Worm (Caenorhabditis elegans): Measurements from ENCODE around the gene Y67D2.5.

Gene Y67D2.5

ce11 chrIII:1533615-1534014, 6.4 kb downstream of the Y67D2.5 start, which contains the start of gene mtg-1 (continued):
- TF ChIP-seq mxl-1 (tag; optimal IDR thresholded peaks at IDR 0.05) = no peak
- TF ChIP-seq hmg-20 (GFP tag; IDR thresholded peaks at IDR 0.05) = no peak
- TF ChIP-seq Y95B8A.8 (GFP tag; IDR thresholded peaks at IDR 0.05) = no peak
- no peak for TF ChIP-seq snpc-1.3 (tag; optimal IDR thresholded peaks at IDR 0.05; ENCODE audit: insufficient read depth)

ce11 chrIII:1532777-1533473, 7.1 kb downstream of the Y67D2.5 start, which contains the start of gene snf-6:
TSS of gene snf-6 (minus strand) at chrIII:1532827.
- peak; percentile 77 for TF ChIP-seq efl-1 (GFP tag; optimal IDR thresholded peaks at IDR 0.05)
- TF ChIP-seq pbrm-1 (GFP tag; IDR thresholded peaks at IDR 0.05) = no peak
- TF ChIP-seq attf-5 (GFP tag; optimal IDR thresholded peaks at IDR 0.05) = no peak
- TF ChIP-seq K12H6.12 (tag; optimal IDR thresholded peaks at IDR 0.05) = no peak
- no peak for TF ChIP-seq zfh-2 (GFP tag; conservative IDR thresholded peaks at IDR 0.05)
- TF ChIP-seq F33H1.4 (GFP tag; IDR thresholded peaks at IDR 0.05) = peak; percentile 24; the same call in 1 of the 2 replicates
- no peak for TF ChIP-seq T07F8.4 (tag; optimal IDR thresholded peaks at IDR 0.05)
- TF ChIP-seq lin-40 (tag; optimal IDR thresholded peaks at IDR 0.05) = peak; percentile 31
- TF ChIP-seq mcd-1 (GFP tag; IDR thresholded peaks at IDR 0.05) = peak; percentile 94
- no peak for TF ChIP-seq pha-4 (tag; optimal IDR thresholded peaks at IDR 0.05)
- TF ChIP-seq F52B5.7 (tag; optimal IDR thresholded peaks at IDR 0.05) = no peak
- TF ChIP-seq lin-54 (GFP tag; optimal IDR thresholded peaks at IDR 0.05) = peak; percentile 94
- no peak for TF ChIP-seq chd-7 (tag; optimal IDR thresholded peaks at IDR 0.05)
- TF ChIP-seq ceh-91 (GFP tag; IDR thresholded peaks at IDR 0.05) = 0 out of 2 replicates have a peak, but pooled peaks have one; percentile 19
- peak; percentile 8; the same call in 1 of the 2 replicates for TF ChIP-seq hmg-1.2 (GFP tag; IDR thresholded peaks at IDR 0.05)
- TF ChIP-seq ekl-4 (GFP tag; IDR thresholded peaks at IDR 0.05) = no peak
- TF ChIP-seq cebp-1 (GFP tag; IDR thresholded peaks at IDR 0.05) = 0 out of 2 replicates have a peak, but pooled peaks have one; percentile 13
- TF ChIP-seq cebp-1 (tag; optimal IDR thresholded peaks at IDR 0.05) = peak; percentile 72
- TF ChIP-seq nfyb-1 (GFP tag; IDR thresholded peaks at IDR 0.05) = 0 out of 2 replicates have a peak, but pooled peaks have one; percentile 12
- TF ChIP-seq F23B12.7 (tag; optimal IDR thresholded peaks at IDR 0.05; ENCODE audit: insufficient read depth) = peak; percentile 41
- peak; percentile 54 for TF ChIP-seq dpl-1 (GFP tag; optimal IDR thresholded peaks at IDR 0.05)
- peak in 2 of 3 experiments; percentile 52 to 92 for TF ChIP-seq lin-35 (GFP tag; optimal IDR thresholded peaks at IDR 0.05)
- TF ChIP-seq C06A6.2 (GFP tag; conservative IDR thresholded peaks at IDR 0.05) = no peak
- TF ChIP-seq Y79H2A.3 (GFP tag; conservative IDR thresholded peaks at IDR 0.05) = no peak

ce11 chrIII:1528423-1528822, 11.6 kb downstream of the Y67D2.5 start:
- TF ChIP-seq ceh-91 (GFP tag; IDR thresholded peaks at IDR 0.05) = no peak
- no peak for TF ChIP-seq nfya-1 (tag; optimal IDR thresholded peaks at IDR 0.05; ENCODE audit: borderline replicate concordance, insufficient read depth)
- no peak for TF ChIP-seq F22D6.2 (tag; optimal IDR thresholded peaks at IDR 0.05)
- TF ChIP-seq ekl-4 (GFP tag; IDR thresholded peaks at IDR 0.05) = no peak
- no peak for TF ChIP-seq dpl-1 (GFP tag; optimal IDR thresholded peaks at IDR 0.05)
- TF ChIP-seq Y53G8AR.9 (GFP tag; conservative IDR thresholded peaks at IDR 0.05) = no peak
- no peak for TF ChIP-seq madf-6 (GFP tag; IDR thresholded peaks at IDR 0.05)
- TF ChIP-seq Y56A3A.18 (GFP tag; IDR thresholded peaks at IDR 0.05) = no peak
- no peak for TF ChIP-seq egl-18 (GFP tag; IDR thresholded peaks at IDR 0.05)
- no peak for TF ChIP-seq tbx-9 (tag; optimal IDR thresholded peaks at IDR 0.05; ENCODE audit: borderline replicate concordance)
- TF ChIP-seq ccch-3 (GFP tag; optimal IDR thresholded peaks at IDR 0.05) = no peak
- no peak for TF ChIP-seq sea-2 (GFP tag; IDR thresholded peaks at IDR 0.05)
- no peak for TF ChIP-seq B0336.3 (GFP tag; IDR thresholded peaks at IDR 0.05)
- no peak for TF ChIP-seq B0035.1 (tag; optimal IDR thresholded peaks at IDR 0.05)

Measured in whole organism, young adult.